Worm (Caenorhabditis elegans) whole organism, L4/young adult: ENCODE measurements around the gene ttr-19.

Experiments
- W03F9.2 ChIP-seq: fragments of 150-350 bp; optimal IDR thresholded peaks from 2 replicates; lab custom pipeline; 2014; ENCODE audit warnings: missing biosample characterization, missing genetic modification characterization
- dao-5 ChIP-seq: sonication (generic microtip); optimal IDR thresholded peaks from 2 replicates; lab custom pipeline; 2016; ENCODE audit warnings: missing genotype, missing genetic modification characterization, moderate library complexity, missing compliant biosample characterization
- him-1 ChIP-seq: sonication (generic microtip); optimal IDR thresholded peaks from 2 replicates; lab custom pipeline; 2016; ENCODE audit warnings: missing genotype, missing genetic modification reagents, missing genetic modification characterization, missing compliant biosample characterization

Gene ttr-19

DNA sequence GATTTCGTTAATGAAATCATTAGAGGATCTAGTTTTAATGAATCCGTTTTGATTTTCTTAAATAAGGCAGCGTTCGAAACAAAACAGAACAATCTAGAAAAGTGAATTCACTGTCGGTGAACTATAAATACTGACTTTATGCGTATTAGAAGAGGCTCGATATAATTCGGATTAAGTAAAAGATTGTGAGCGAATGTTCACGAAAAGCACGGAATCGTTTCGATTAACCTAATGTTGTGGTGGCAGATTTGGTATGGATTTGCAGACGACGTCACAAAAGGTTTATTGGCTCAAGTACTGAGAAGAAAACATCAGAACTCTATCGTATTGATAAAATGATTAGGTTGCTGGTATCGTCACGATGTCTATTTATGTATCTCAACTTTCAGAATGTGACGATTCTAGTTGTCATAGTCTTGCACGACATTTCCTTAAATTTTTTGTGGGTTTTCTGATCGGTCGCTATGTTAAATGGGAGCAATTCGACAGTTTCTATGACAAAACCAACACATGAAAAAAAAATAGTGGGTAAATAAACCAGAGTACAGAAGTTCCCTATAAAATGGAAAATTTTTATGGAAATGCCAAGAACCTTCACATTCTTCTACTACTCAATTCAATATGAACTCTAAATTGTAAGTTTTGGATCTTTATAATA is 2.1 kb upstream of the ttr-19 start, which contains the start of the genes pyt-1 and fipr-7:
pyt-1 (minus strand) TSS at position 101 of the 658 bp plus-strand sequence.
fipr-7 (plus strand) TSS at position 608 of the 658 bp plus-strand sequence.
- TF ChIP-seq W03F9.2 (tag; lab: Kevin White, UChicago) (no peak), him-1 (tag; lab: Kevin White, UChicago) (no peak), dao-5 (no peak)

DNA sequence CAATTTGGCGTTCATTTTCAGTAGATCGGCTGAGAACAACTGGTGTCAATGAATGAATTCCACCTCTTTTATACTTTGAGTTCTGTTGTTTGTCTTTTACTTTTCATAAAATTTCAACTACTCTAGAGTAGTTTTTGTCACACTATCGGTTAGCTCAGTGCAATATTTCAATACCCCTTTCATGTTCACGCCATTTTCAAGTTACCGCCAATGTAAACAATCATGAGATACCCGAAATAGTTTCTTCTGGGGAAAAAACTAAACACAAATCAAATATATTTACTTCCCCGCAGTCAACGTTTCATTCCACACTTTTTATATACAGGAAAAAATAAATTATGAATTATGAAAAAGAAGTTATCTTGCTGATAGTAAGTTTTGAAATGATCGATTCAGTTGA is 1.1 kb upstream of the ttr-19 start, which contains the start of gene fipr-4:
fipr-4 (minus strand) TSS at position 101 of the 400 bp plus-strand sequence.
- TF ChIP-seq W03F9.2 (tag; lab: Kevin White, UChicago) (no peak), dao-5 (no peak), him-1 (tag; lab: Kevin White, UChicago) (no peak)

DNA sequence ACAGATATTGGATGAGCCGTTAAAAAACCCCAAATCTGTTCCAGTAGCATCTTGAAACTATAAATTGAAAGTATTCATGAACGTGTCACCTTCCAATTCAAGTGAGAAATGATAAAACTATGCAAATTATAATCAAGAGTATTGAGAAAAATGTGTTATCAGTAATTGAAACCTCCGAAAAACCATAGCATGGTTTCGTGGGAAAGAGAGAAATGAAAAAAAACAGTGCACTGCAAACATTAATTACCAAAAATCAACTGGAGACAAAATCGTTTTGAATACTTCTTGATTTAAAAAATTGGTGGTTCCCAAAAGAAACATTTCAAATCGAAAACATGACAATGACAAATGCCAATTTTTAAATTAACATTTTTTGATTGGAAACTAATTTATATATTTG is 1.6 kb downstream of the ttr-19 start, which contains the start of gene daf-36:
daf-36 (minus strand) TSS at position 101 of the 400 bp plus-strand sequence.
- TF ChIP-seq dao-5, result no peak
- no peak for TF ChIP-seq W03F9.2 (tag; lab: Kevin White, UChicago)
- TF ChIP-seq him-1 (tag; lab: Kevin White, UChicago), result no peak

DNA sequence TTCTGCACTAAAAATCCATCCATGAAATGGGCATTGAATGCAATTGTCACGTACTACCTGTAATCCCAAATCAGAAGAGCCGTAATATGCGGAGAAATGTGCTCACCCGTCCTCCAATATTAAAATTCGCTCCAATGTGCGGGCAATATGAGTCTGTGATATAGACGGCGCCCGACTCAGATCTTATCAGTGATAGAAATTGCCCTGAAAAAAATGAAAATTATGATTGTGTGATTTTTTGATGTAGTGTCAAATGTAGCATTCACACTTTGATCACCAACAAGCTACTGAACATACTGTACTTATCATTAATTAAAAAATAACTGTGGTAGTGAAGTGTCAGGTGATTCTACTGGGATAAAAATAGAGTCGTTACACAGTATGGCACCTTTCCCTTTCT is 2.6 kb downstream of the ttr-19 start:
- TF ChIP-seq W03F9.2 (tag; lab: Kevin White, UChicago), result no peak
- TF ChIP-seq dao-5, result no peak
- no peak for TF ChIP-seq him-1 (tag; lab: Kevin White, UChicago)

DNA sequence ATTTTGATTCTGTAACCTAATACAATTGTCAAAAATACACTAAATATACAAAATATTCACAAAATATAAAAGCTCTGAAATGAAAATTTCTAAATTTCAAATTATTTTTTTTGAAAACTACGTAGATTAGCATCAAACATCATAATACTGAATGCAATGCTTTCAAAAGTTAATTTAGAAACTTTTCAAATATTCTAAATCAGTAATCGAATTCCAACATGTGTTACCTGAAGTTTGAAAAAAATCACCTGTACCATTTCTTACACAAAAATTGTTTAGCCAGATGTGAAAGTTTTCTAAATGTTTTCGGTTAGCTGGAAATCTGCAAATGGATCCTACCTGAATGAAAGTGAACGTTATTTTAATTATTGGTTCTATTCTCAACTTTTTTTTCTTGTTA is 5.2 kb downstream of the ttr-19 start, which contains the start of gene C12D8.20:
C12D8.20 (plus strand) TSS at position 301 of the 400 bp plus-strand sequence.
- TF ChIP-seq W03F9.2 (tag; lab: Kevin White, UChicago), result no peak
- TF ChIP-seq dao-5, result no peak
- no peak for TF ChIP-seq him-1 (tag; lab: Kevin White, UChicago)

DNA sequence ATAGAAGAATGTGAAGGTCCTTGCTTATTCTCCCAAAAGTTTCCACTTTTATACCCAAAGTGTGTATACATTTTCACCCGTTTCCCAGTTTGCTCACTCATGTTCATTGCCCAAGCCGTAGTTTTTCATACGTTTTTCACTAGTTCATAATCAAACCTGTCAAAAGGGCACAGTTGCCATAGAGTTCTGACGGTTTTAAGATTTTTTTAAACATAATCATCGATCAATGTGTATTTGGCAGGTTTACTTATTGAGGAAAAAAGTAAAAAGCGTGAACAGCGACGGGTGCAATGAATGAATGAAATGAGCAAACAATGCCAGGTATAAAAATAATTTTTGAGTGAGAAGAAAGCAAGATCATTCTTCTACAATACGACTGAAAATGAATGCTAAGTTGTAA is 5.9 kb downstream of the ttr-19 start, which contains the start of the genes fipr-5 and fipr-9:
fipr-5 (minus strand) TSS at position 101 of the 400 bp plus-strand sequence.
fipr-9 (plus strand) TSS at position 346 of the 400 bp plus-strand sequence.
- TF ChIP-seq dao-5, result no peak
- no peak for TF ChIP-seq W03F9.2 (tag; lab: Kevin White, UChicago)
- no peak for TF ChIP-seq him-1 (tag; lab: Kevin White, UChicago)

DNA sequence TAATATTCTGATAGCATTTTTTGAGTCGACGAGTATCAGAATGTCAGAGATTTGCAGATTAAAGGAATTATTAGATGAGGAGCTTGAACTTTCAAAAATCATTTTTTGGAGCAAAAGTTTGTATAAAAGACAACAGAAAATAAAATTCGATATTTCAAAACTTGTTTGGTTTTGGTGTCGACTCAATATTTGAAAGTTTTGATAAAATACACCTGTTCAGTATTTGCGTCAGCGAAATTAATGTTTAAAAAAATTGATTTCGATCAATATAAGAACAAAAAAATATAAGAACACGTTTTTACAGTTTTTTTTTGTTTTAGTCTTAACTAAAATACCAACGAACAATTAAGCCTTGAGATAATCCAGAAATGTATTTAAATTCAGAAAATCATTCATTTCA is 6.6 kb downstream of the ttr-19 start, which contains the start of gene C12D8.13:
C12D8.13 (minus strand) TSS at position 101 of the 400 bp plus-strand sequence.
- TF ChIP-seq dao-5, result no peak
- no peak for TF ChIP-seq him-1 (tag; lab: Kevin White, UChicago)
- no peak for TF ChIP-seq W03F9.2 (tag; lab: Kevin White, UChicago)

DNA sequence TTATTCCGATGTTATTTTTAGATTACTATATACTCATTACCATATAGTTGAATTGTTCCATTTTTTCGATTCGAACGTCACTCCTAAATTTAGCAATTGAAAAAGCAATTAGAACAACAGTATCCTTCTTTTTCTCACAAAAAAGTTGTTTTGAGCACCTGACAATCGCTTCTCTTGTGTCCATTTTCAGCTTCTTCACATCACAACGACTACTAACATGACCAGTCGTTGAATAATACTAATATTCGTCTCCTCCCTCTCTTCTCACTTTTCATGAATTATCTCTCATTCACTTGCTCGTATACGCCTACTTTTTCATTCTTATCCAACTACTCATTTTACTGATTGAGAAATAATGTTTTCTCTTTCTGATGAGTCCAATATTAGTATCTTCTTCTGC is 10.5 kb downstream of the ttr-19 start, which contains the start of gene ZK856.14:
ZK856.14 (plus strand) TSS at position 301 of the 400 bp plus-strand sequence.
- no peak for TF ChIP-seq W03F9.2 (tag; lab: Kevin White, UChicago)
- TF ChIP-seq him-1 (tag; lab: Kevin White, UChicago), result no peak
- TF ChIP-seq dao-5, result no peak

DNA sequence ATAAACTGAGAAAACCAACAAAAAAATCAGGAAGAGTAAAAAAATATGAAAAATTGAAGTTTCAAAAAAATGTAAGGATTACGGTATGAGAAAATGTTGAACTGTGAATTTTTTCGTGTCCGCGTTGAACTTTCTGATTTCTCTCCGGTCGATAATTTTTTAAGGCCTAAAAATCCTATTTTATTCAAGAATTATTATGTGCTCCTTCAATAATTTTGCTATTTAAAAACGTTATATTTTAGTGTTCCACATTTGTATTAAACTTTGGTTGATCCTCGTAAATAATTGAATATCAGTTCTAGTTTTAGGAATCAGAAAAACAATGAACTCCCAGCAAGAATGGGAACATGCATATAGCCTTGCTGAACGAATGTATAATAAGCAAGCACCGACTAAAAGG is 14.6 kb downstream of the ttr-19 start, which contains the start of gene hpo-40:
hpo-40 (plus strand) TSS at position 301 of the 400 bp plus-strand sequence.
- no peak for TF ChIP-seq W03F9.2 (tag; lab: Kevin White, UChicago)
- no peak for TF ChIP-seq him-1 (tag; lab: Kevin White, UChicago)

DNA sequence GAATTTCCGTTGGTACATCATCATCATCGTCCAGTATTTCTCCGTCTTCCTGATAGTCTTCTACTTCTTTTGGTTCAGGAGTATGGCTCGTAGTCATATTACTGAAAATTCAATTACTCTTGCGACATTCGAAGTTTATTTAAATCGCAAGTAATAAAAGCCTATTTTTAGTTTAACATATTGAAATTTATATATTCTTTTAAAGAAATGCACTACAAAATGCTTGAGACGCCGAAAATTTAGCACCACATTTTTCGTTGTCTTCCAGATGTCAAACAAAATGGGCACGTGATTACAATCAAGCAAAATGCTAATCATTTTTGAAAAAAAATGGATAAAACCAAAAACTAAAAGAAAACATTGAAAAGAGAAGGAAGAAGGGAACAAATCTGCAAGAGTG is 15.2 kb downstream of the ttr-19 start, which contains the start of gene zhit-3:
zhit-3 (minus strand) TSS at position 101 of the 400 bp plus-strand sequence.
- no peak for TF ChIP-seq dao-5
- no peak for TF ChIP-seq W03F9.2 (tag; lab: Kevin White, UChicago)
- no peak for TF ChIP-seq him-1 (tag; lab: Kevin White, UChicago)

DNA sequence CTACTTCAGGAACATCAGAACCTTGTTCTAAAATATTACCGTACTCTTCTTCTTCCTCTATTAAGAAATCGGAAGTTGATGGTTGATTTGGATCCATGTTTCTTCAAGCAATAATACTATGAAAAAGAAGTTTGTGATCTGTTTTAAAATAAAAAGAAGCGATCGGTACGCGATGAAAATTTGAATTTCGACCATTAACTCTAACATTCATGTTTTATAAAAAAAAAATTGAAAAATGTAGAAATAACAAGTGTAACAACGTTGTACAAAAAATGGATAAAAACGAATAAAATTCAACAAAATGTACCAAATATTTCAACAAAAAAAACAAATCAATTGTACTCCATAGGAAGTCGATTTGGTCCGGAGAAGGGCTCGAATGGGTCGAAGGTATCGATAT is 17.0 kb downstream of the ttr-19 start, which contains the start of gene tftc-3:
tftc-3 (minus strand) TSS at position 101 of the 400 bp plus-strand sequence.
- TF ChIP-seq dao-5 (no peak), him-1 (tag; lab: Kevin White, UChicago) (no peak), W03F9.2 (tag; lab: Kevin White, UChicago) (no peak)

DNA sequence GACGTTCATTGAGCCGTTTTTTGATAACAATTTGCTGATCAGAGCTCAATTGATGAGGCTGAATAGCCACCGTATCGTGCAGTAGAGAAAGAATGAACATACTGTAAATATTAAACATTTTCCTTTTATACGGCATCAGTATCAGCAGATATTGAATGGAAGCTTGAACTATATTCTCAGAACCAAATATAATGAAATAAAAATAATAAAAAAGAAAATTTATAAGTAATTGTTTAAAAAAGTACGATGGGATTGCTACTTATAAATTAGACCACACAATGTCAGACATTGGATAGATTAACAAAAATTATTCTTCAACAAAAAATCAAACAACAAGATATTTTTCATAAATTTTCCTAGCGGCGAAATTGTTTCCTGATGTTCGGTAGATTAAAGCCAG is 20.7 kb downstream of the ttr-19 start, which contains the start of gene rpc-25:
rpc-25 (minus strand) TSS at position 101 of the 400 bp plus-strand sequence.
- TF ChIP-seq him-1 (tag; lab: Kevin White, UChicago) (no peak), dao-5 (no peak), W03F9.2 (tag; lab: Kevin White, UChicago) (no peak)

DNA sequence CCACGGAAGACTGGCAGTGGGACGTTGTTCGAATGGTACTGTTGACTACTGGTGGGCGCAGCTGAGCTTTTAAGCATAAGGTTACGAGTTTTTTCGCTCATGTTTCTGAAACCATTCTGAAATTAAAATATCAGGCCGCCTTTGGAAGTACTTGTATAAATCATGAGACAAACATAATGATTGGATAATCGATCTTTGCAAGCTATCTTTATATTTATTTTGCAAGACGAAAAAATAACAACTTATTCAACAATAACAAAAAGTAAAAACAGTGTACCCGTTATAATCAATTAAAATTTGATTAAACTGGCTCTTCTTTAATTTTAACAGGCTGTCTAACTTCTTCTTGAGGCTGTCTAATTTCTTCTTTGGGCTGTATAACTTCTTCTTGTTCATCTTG is 21.8 kb downstream of the ttr-19 start, which contains the start of gene ZK856.16:
ZK856.16 (minus strand) TSS at position 101 of the 400 bp plus-strand sequence.
- TF ChIP-seq W03F9.2 (tag; lab: Kevin White, UChicago), result no peak

DNA sequence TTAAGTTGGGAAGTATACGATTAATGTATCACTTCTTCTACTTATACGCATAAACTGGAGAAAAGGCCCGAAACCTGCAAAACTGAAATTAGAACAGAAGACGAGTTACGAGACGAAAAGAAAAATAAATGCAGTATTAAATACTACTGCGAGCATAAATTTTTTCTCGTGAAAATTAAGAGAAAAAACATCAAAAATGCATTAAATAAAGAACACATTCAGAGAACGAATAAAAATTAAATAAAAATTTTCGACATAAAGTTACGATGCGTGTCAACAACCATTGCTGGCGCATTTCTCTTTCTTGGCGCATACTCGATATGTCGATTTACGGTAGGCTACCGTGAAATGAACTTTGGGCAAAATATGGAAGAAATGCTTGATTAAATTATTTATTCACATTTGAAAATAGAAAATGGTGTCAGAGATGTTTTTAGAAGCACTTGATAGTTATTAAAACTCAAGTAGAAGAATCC is 22.3 kb downstream of the ttr-19 start, which contains the start of the genes ZK856.19 and ZK856.11:
ZK856.19 (minus strand) TSS at position 51 of the 476 bp plus-strand sequence.
ZK856.11 (minus strand) TSS at position 76 of the 476 bp plus-strand sequence.
- TF ChIP-seq him-1 (tag; lab: Kevin White, UChicago) (no peak), W03F9.2 (tag; lab: Kevin White, UChicago) (peak; percentile 58)
